Worm (Caenorhabditis elegans) whole organism, L1 larva: ENCODE measurements around the gene Y53G8AL.1.

Source experiments
- ama-1 ChIP-seq: fragments of 150-350 bp; optimal IDR thresholded peaks from 2 replicates; lab custom pipeline; 2014
- fkh-10 ChIP-seq: sonication (generic microtip); optimal IDR thresholded peaks from 2 replicates; lab custom pipeline; 2017; ENCODE audit warnings: missing biosample characterization, missing genetic modification reagents, missing genetic modification characterization
- fos-1 ChIP-seq: fragments of 150-350 bp; optimal IDR thresholded peaks from 2 replicates; lab custom pipeline; 2014; ENCODE audit warnings: missing biosample characterization, missing genetic modification characterization
- mef-2 ChIP-seq: fragments of 150-350 bp; optimal IDR thresholded peaks from 2 replicates; lab custom pipeline; 2014; ENCODE audit warnings: missing biosample characterization, missing genetic modification characterization
- skn-1 ChIP-seq: fragments of 150-350 bp; optimal IDR thresholded peaks from 2 replicates; lab custom pipeline; 2014; ENCODE audit warnings: missing biosample characterization, missing genetic modification characterization
- snpc-4 ChIP-seq: fragments of 150-350 bp; optimal IDR thresholded peaks from 2 replicates; lab custom pipeline; 2014; ENCODE audit warnings: missing biosample characterization, missing genetic modification characterization
- ztf-11 ChIP-seq, 2 experiments: sonication (generic microtip); optimal IDR thresholded peaks; 2 replicates each; lab custom pipeline; 2016 to 2017; ENCODE audit warnings: missing genetic modification characterization in 2 of 2, missing biosample characterization in 1 of 2, missing compliant biosample characterization in 1 of 2

DNA sequence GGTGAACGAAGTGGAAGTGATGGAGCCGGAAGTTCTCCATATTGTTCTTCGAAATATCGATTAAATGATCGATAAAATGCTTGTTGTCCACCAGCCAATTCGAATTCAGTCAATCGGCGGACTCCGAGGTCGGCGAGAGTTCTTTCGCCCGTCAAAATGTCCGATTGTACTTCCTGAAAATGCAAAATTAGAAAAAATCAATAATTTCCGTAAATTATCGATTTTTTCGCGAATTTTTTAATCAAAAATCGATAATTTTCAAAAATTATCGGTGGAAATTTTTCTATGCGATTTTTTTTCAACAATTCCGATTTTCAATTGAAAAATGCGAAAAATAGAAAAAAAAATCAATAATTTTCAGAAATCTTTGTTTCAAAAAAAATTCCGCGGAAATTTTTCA, 9.0 kb downstream of the Y53G8AL.1 start:
- TF ChIP-seq snpc-4 (tag; lab: Kevin White, UChicago) (no peak), ama-1 (lab: Kevin White, UChicago) (no peak), skn-1 (tag; lab: Kevin White, UChicago) (no peak), fos-1 (no peak), fkh-10 (GFP tag; lab: Kevin White, UChicago) (no peak), mef-2 (tag; lab: Kevin White, UChicago) (no peak), ztf-11 (tag; optimal IDR thresholded peaks at IDR 0.05; lab: Kevin White, UChicago) (no peak)
